Fruit fly (Drosophila melanogaster) whole organism: ENCODE measurements around the gene trio.

ENCODE experiments used
- CG8478 ChIP-seq: fragments of >200 bp; optimal IDR thresholded peaks from 2 replicates; lab custom pipeline; 2018; ENCODE audit warnings: inconsistent platforms
- pan ChIP-seq: fragments of >200 bp; optimal IDR thresholded peaks from 2 replicates; lab custom pipeline; 2017
- psq ChIP-seq: fragments of >200 bp; optimal IDR thresholded peaks from 2 replicates; lab custom pipeline; 2017
- usp ChIP-seq: fragments of >200 bp; optimal IDR thresholded peaks from 2 replicates; lab custom pipeline; 2017; ENCODE audit warnings: missing biosample characterization, missing genetic modification characterization, mixed read lengths

dm6 chr3L:1010969-1011368, 23.7 kb downstream of the trio start:
- TF ChIP-seq psq (lab: Kevin White, UChicago) (no peak), usp (no peak), CG8478 (lab: Kevin White, UChicago) (no peak), pan (lab: Kevin White, UChicago) (no peak)
